Worm (Caenorhabditis elegans): ENCODE data around the gene sbt-1.

- no peak for TF ChIP-seq unc-62 (GFP tag; optimal IDR thresholded peaks at IDR 0.05)
- TF ChIP-seq nhr-20 (tag; optimal IDR thresholded peaks at IDR 0.05) = no peak
- TF ChIP-seq ama-1 (optimal IDR thresholded peaks at IDR 0.05) = no peak
- no peak for TF ChIP-seq alr-1 (tag; optimal IDR thresholded peaks at IDR 0.05; ENCODE audit: borderline replicate concordance)
- TF ChIP-seq nhr-76 (tag; optimal IDR thresholded peaks at IDR 0.05) = no peak
- no peak for TF ChIP-seq nhr-11 (tag; optimal IDR thresholded peaks at IDR 0.05)
- no peak for TF ChIP-seq egl-13 (tag; optimal IDR thresholded peaks at IDR 0.05)
- no peak for TF ChIP-seq nhr-237 (tag; optimal IDR thresholded peaks at IDR 0.05)
- TF ChIP-seq blmp-1 (tag; optimal IDR thresholded peaks at IDR 0.05) = no peak
- no peak for TF ChIP-seq snpc-4 (tag; optimal IDR thresholded peaks at IDR 0.05)
- no peak for TF ChIP-seq fos-1 (tag; optimal IDR thresholded peaks at IDR 0.05)
- TF ChIP-seq zag-1 (tag; optimal IDR thresholded peaks at IDR 0.05) = no peak
- no peak for TF ChIP-seq lin-13 (GFP tag; optimal IDR thresholded peaks at IDR 0.05)
Measured at ce11 chrV:20853581-20854161, 25.0 kb upstream of the sbt-1 start, which contains the start of gene F31D4.5.

All from whole organism, L1 larva.